Worm (Caenorhabditis elegans) whole organism, L3 larva: ENCODE results near the gene C29F9.8.

ENCODE experiments used
- ceh-82 ChIP-seq: fragments of 150-350 bp; optimal IDR thresholded peaks from 2 replicates; lab custom pipeline; 2014; ENCODE audit warnings: missing biosample characterization, missing genetic modification characterization
- ceh-9 ChIP-seq: sonication (generic microtip); optimal IDR thresholded peaks from 2 replicates; lab custom pipeline; 2018; ENCODE audit warnings: missing biosample characterization, missing genetic modification characterization
- elt-2 ChIP-seq: sonication (generic microtip); optimal IDR thresholded peaks from 2 replicates; lab custom pipeline; 2016; ENCODE audit warnings: missing genetic modification reagents, mild to moderate bottlenecking, missing genetic modification characterization, missing compliant biosample characterization
- lin-39 ChIP-seq: fragments of 150-350 bp; optimal IDR thresholded peaks from 2 replicates; lab custom pipeline; 2018; ENCODE audit warnings: missing biosample characterization, missing genetic modification reagents, missing genetic modification characterization
- mdl-1 ChIP-seq: fragments of 150-350 bp; optimal IDR thresholded peaks from 2 replicates; lab custom pipeline; 2014; ENCODE audit warnings: missing biosample characterization, missing genetic modification characterization
- nhr-76 ChIP-seq: fragments of 150-350 bp; sonication (generic microtip); optimal IDR thresholded peaks from 5 replicates; lab custom pipeline; 2014; ENCODE audit warnings: missing biosample characterization, missing genetic modification characterization
- nhr-77 ChIP-seq: fragments of 150-350 bp; optimal IDR thresholded peaks from 2 replicates; lab custom pipeline; 2014; ENCODE audit warnings: missing biosample characterization, missing genetic modification characterization
- pha-4 ChIP-seq: fragments of 150-350 bp; optimal IDR thresholded peaks from 2 replicates; lab custom pipeline; 2014; ENCODE audit warnings: missing biosample characterization, missing genetic modification reagents, missing genetic modification characterization
- pqm-1 ChIP-seq: fragments of 150-350 bp; optimal IDR thresholded peaks from 2 replicates; lab custom pipeline; 2017; ENCODE audit warnings: missing biosample characterization, missing genetic modification characterization, inconsistent platforms
- snpc-4 ChIP-seq: fragments of 150-350 bp; optimal IDR thresholded peaks from 2 replicates; lab custom pipeline; 2014; ENCODE audit warnings: missing biosample characterization, missing genetic modification characterization
- tbx-2 ChIP-seq: sonication (generic microtip); optimal IDR thresholded peaks from 2 replicates; lab custom pipeline; 2016; ENCODE audit warnings: mild to moderate bottlenecking, missing genetic modification characterization, missing compliant biosample characterization
- unc-62 ChIP-seq: fragments of 150-350 bp; sonication (generic microtip); optimal IDR thresholded peaks from 4 replicates; lab custom pipeline; 2014; ENCODE audit warnings: missing biosample characterization, missing genetic modification reagents, missing genetic modification characterization
- zag-1 ChIP-seq: fragments of 150-350 bp; optimal IDR thresholded peaks from 2 replicates; lab custom pipeline; 2014; ENCODE audit warnings: missing biosample characterization, missing genetic modification characterization
- ztf-4 ChIP-seq: fragments of 150-350 bp; optimal IDR thresholded peaks from 2 replicates; lab custom pipeline; 2014; ENCODE audit warnings: missing biosample characterization, missing genetic modification characterization

- no peak for TF ChIP-seq pqm-1 (tag; lab: Kevin White, UChicago)
- TF ChIP-seq elt-2 (tag; lab: Kevin White, UChicago) = no peak
- TF ChIP-seq ceh-9 = no peak
- no peak for TF ChIP-seq mdl-1 (tag; lab: Kevin White, UChicago)
- TF ChIP-seq ceh-82 (tag; lab: Kevin White, UChicago) = no peak
- TF ChIP-seq tbx-2 (tag; lab: Kevin White, UChicago) = no peak
- no peak for TF ChIP-seq nhr-77 (tag; lab: Kevin White, UChicago)
- TF ChIP-seq unc-62 (GFP tag; lab: Kevin White, UChicago) = no peak
- no peak for TF ChIP-seq nhr-76 (tag; lab: Kevin White, UChicago)
- TF ChIP-seq zag-1 (tag; lab: Kevin White, UChicago) = no peak
- TF ChIP-seq ztf-4 (tag; lab: Kevin White, UChicago) = no peak
- no peak for TF ChIP-seq lin-39 (tag; lab: Kevin White, UChicago)
- TF ChIP-seq pha-4 (tag; lab: Kevin White, UChicago) = no peak
- TF ChIP-seq snpc-4 (tag; lab: Kevin White, UChicago) = no peak
These were observed 43.2 kb downstream of the C29F9.8 start for ce11 chrIII:53696-54095.
